Fruit fly (Drosophila melanogaster) whole organism, embryonic: ENCODE data around the gene CG18478.
"Not testable (repeated sequence)": the region's sequence is repeated elsewhere in the genome, so short reads cannot be mapped to it uniquely, and the experiment has no call there.

ENCODE experiments used
- Bteb2 ChIP-seq: fragments of 200-800 bp; sonication (Bioruptor generic); optimal IDR thresholded peaks from 2 replicates; lab custom pipeline; 2016; ENCODE audit warnings: missing biosample characterization, missing genetic modification characterization
- CG10274 ChIP-seq: fragments of 200-800 bp; sonication (Bioruptor generic); optimal IDR thresholded peaks from 3 replicates; lab custom pipeline; 2017; ENCODE audit warnings: missing biosample characterization, mild to moderate bottlenecking, missing genetic modification characterization
- CG15601 ChIP-seq: fragments of 200-800 bp; sonication (Bioruptor generic); optimal IDR thresholded peaks from 3 replicates; lab custom pipeline; 2019; ENCODE audit warnings: missing biosample characterization, mild to moderate bottlenecking, missing genetic modification characterization, moderate library complexity
- CG1792 ChIP-seq: fragments of 200-800 bp; sonication (Bioruptor generic); optimal IDR thresholded peaks from 2 replicates; lab custom pipeline; 2016; ENCODE audit warnings: missing biosample characterization, missing genetic modification characterization
- CG3065 ChIP-seq: fragments of 200-800 bp; sonication (Bioruptor generic); optimal IDR thresholded peaks from 2 replicates; lab custom pipeline; 2016; ENCODE audit warnings: missing biosample characterization, missing genetic modification characterization
- CG3163 ChIP-seq: fragments of 200-800 bp; sonication (Bioruptor generic); optimal IDR thresholded peaks from 3 replicates; lab custom pipeline; 2016; ENCODE audit warnings: missing biosample characterization, missing genetic modification characterization
- CG32767 ChIP-seq: fragments of 200-800 bp; sonication (Bioruptor generic); IDR thresholded peaks from 2 replicates; pipeline ENCODE4 v1.3.6; 2022; ENCODE audit warnings: missing biosample characterization, missing genetic modification characterization
- CG7928 ChIP-seq: fragments of 200-800 bp; sonication (Bioruptor generic); optimal IDR thresholded peaks from 2 replicates; lab custom pipeline; 2017; ENCODE audit warnings: missing biosample characterization, mild to moderate bottlenecking, missing genetic modification characterization
- CG8924 ChIP-seq: fragments of 200-800 bp; optimal IDR thresholded peaks from 3 replicates; lab custom pipeline; 2019; ENCODE audit warnings: missing biosample characterization, mild to moderate bottlenecking, missing genetic modification characterization, moderate library complexity
- CTCF ChIP-seq: fragments of 200-800 bp; sonication (Bioruptor generic); optimal IDR thresholded peaks from 2 replicates; lab custom pipeline; 2017; ENCODE audit warnings: missing biosample characterization, mild to moderate bottlenecking, missing genetic modification characterization, moderate library complexity
- Eip74EF ChIP-seq, 2 experiments: fragments of 200-800 bp in 1 of 2; fragments of >200 bp in 1 of 2; sonication (Bioruptor generic) in 1 of 2; optimal IDR thresholded peaks; 2 replicates each; lab custom pipeline; 2017 to 2019; ENCODE audit warnings: missing biosample characterization in 2 of 2, missing genetic modification characterization in 2 of 2, mild to moderate bottlenecking in 1 of 2, moderate library complexity in 1 of 2
- HmgD ChIP-seq: fragments of 200-800 bp; sonication (Bioruptor generic); optimal IDR thresholded peaks from 3 replicates; lab custom pipeline; 2016; ENCODE audit warnings: missing biosample characterization, missing genetic modification characterization
- Nf-YC ChIP-seq: fragments of 200-800 bp; optimal IDR thresholded peaks from 3 replicates; lab custom pipeline; 2019; ENCODE audit warnings: missing biosample characterization, mild to moderate bottlenecking, missing genetic modification characterization, moderate library complexity
- Sox100B ChIP-seq: fragments of 200-800 bp; sonication (Bioruptor generic); optimal IDR thresholded peaks from 3 replicates; lab custom pipeline; 2018; ENCODE audit warnings: missing biosample characterization, mild to moderate bottlenecking, missing genetic modification characterization
- Tbp ChIP-seq: fragments of >200 bp; optimal IDR thresholded peaks from 2 replicates; lab custom pipeline; 2018; ENCODE audit warnings: missing biosample characterization, missing genetic modification characterization
- ab ChIP-seq: fragments of 200-800 bp; sonication (Bioruptor generic); optimal IDR thresholded peaks from 2 replicates; lab custom pipeline; 2016; ENCODE audit warnings: missing biosample characterization, missing genetic modification characterization
- bbx ChIP-seq: fragments of 200-800 bp; sonication (Bioruptor generic); IDR thresholded peaks from 2 replicates; pipeline ENCODE4 v1.3.6; 2022; ENCODE audit warnings: missing biosample characterization, missing genetic modification characterization; ENCODE audit not compliant: partially characterized antibody
- dan ChIP-seq: fragments of 200-800 bp; sonication (Bioruptor generic); IDR thresholded peaks from 2 replicates; pipeline ENCODE4 v1.3.6; 2022; ENCODE audit warnings: missing biosample characterization, missing genetic modification characterization
- fu2 ChIP-seq: fragments of 200-800 bp; sonication (Bioruptor generic); optimal IDR thresholded peaks from 2 replicates; lab custom pipeline; 2016; ENCODE audit warnings: missing biosample characterization, missing genetic modification characterization
- gcm2 ChIP-seq: fragments of 200-800 bp; sonication (Bioruptor generic); optimal IDR thresholded peaks from 2 replicates; lab custom pipeline; 2016; ENCODE audit warnings: missing biosample characterization, missing genetic modification characterization
- grau ChIP-seq: fragments of 200-800 bp; optimal IDR thresholded peaks from 3 replicates; lab custom pipeline; 2019; ENCODE audit warnings: missing biosample characterization, mild to moderate bottlenecking, missing genetic modification characterization, moderate library complexity
- mam ChIP-seq: fragments of 200-800 bp; sonication (Bioruptor generic); optimal IDR thresholded peaks from 3 replicates; lab custom pipeline; 2016; ENCODE audit warnings: missing biosample characterization, missing genetic modification characterization
- stwl ChIP-seq: fragments of 200-800 bp; sonication (Bioruptor generic); optimal IDR thresholded peaks from 3 replicates; lab custom pipeline; 2018; ENCODE audit warnings: missing biosample characterization, mild to moderate bottlenecking, missing genetic modification characterization, moderate library complexity
- vnd ChIP-seq: fragments of 200-800 bp; sonication (Bioruptor generic); IDR thresholded peaks from 3 replicates; pipeline ENCODE4 v1.3.6; 2022; ENCODE audit warnings: missing biosample characterization, missing genetic modification characterization; ENCODE audit not compliant: partially characterized antibody

The CG18478 gene

DNA sequence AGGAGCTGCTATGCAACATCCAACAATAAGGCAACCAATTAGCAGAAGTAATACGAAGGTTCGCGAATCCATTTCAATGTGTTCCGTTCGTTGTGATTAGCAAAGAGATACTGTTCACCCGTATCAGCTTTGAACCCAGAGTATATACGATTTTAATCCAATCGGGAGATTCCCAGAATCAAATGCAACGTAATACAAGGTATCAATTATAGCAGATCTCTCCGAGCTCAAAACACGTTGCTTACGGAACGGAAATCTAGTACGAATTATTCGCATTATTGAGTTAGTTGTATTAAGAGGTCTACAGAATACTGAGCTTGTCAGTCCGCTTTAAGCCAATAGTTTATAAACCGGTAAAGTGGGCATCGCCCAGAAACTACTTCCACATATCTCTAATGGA is 10.6 kb upstream of the CG18478 start, which contains the start of gene CG44141:
Gene CG44141, minus strand, starts transcription at position 101 of the 400 bp plus-strand sequence.
- TF ChIP-seq CG3065 (GFP tag; lab: Kevin White, UChicago); ab (GFP tag; lab: Kevin White, UChicago); mam: not testable (repeated sequence)

DNA sequence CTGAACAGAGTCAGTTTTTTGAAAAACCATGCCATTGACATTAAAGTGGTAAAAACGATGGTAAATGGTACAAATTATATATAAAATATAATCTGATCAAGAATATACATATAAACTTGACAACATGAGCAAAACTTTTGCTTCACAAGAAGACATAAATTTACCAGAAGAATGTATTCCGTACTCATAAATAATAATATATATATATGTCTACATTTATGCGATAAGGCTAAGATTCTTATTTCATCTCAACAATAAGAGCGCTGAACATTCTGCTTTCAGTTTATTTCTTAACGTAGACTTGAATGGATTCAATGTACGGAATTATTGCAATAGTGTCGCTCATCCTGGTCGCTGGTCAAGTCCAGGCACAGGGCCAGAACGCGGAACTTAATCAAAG is 9.2 kb upstream of the CG18478 start, which contains the start of gene CG18477:
Gene CG18477, plus strand, starts transcription at position 301 of the 400 bp plus-strand sequence.
- not testable (repeated sequence) for TF ChIP-seq bbx (GFP tag; lab: Robert Waterston, UW); stwl (tag; lab: Kevin White, UChicago); CTCF (GFP tag; lab: Kevin White, UChicago)

DNA sequence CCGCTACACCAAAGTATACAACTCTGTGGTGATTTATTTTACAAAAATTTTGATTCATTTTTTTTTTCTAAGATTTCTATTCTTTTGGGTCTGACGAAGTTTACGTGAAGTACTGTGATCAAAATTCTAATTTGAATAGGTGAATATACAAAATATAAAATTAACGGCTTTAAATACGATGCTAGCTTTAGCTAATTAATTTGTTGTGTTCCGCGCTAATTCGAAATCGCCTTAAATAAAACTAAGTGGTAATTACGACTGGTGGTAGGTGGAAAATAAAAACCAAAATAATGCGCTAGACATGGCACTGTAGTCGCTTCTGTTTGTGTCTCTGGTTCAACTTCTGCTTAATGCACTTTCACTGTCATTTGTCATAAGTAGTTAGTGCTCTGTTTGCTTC is 6.0 kb downstream of the CG18478 start, which contains the start of gene CG43923:
Gene CG43923, minus strand, starts transcription at position 101 of the 400 bp plus-strand sequence.
- not testable (repeated sequence) for TF ChIP-seq fu2; dan (GFP tag; lab: Robert Waterston, UW); vnd (GFP tag; lab: Robert Waterston, UW)

DNA sequence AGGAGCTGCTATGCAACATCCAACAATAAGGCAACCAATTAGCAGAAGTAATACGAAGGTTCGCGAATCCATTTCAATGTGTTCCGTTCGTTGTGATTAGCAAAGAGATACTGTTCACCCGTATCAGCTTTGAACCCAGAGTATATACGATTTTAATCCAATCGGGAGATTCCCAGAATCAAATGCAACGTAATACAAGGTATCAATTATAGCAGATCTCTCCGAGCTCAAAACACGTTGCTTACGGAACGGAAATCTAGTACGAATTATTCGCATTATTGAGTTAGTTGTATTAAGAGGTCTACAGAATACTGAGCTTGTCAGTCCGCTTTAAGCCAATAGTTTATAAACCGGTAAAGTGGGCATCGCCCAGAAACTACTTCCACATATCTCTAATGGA is 24.4 kb downstream of the CG18478 start, which contains the start of gene CG44140:
Gene CG44140, minus strand, starts transcription at position 101 of the 400 bp plus-strand sequence.
- TF ChIP-seq gcm2 (GFP tag; lab: Kevin White, UChicago); CG7928; HmgD (GFP tag; lab: Kevin White, UChicago): not testable (repeated sequence)

DNA sequence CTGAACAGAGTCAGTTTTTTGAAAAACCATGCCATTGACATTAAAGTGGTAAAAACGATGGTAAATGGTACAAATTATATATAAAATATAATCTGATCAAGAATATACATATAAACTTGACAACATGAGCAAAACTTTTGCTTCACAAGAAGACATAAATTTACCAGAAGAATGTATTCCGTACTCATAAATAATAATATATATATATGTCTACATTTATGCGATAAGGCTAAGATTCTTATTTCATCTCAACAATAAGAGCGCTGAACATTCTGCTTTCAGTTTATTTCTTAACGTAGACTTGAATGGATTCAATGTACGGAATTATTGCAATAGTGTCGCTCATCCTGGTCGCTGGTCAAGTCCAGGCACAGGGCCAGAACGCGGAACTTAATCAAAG is 25.8 kb downstream of the CG18478 start, which contains the start of gene CG31780:
Gene CG31780, plus strand, starts transcription at position 301 of the 400 bp plus-strand sequence.
- not testable (repeated sequence) for TF ChIP-seq CG3163 (GFP tag; lab: Kevin White, UChicago); grau (tag; lab: Kevin White, UChicago); Bteb2 (GFP tag; lab: Kevin White, UChicago)

DNA sequence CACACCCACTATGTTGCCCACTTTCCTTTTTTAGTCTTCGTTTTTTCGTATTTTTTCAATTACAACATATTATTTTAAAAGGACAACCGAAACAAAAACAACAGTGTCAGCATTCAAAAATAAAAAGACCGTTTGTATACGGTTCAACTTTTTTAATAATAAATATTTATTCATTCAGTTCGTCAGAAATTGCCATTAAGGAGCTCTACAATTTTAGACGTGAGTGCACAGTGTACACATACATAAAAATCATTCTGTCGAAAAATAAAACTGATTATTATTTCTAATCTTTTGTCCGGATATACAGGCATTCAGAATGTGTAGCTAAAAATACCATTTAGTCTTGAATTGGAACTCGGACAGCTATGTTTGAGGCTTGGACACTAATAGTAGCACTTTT is 34.9 kb downstream of the CG18478 start, which contains the start of gene CG31827:
Gene CG31827, plus strand, starts transcription at position 301 of the 400 bp plus-strand sequence.
- TF ChIP-seq CG10274; Nf-YC; CG8924 (tag; lab: Kevin White, UChicago): not testable (repeated sequence)

DNA sequence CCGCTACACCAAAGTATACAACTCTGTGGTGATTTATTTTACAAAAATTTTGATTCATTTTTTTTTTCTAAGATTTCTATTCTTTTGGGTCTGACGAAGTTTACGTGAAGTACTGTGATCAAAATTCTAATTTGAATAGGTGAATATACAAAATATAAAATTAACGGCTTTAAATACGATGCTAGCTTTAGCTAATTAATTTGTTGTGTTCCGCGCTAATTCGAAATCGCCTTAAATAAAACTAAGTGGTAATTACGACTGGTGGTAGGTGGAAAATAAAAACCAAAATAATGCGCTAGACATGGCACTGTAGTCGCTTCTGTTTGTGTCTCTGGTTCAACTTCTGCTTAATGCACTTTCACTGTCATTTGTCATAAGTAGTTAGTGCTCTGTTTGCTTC is 41.0 kb downstream of the CG18478 start, which contains the start of gene CG43924:
Gene CG43924, minus strand, starts transcription at position 101 of the 400 bp plus-strand sequence.
- not testable (repeated sequence) for TF ChIP-seq CG15601 (tag; lab: Kevin White, UChicago); CG32767 (GFP tag; lab: Robert Waterston, UW); CG1792 (GFP tag; lab: Kevin White, UChicago)

DNA sequence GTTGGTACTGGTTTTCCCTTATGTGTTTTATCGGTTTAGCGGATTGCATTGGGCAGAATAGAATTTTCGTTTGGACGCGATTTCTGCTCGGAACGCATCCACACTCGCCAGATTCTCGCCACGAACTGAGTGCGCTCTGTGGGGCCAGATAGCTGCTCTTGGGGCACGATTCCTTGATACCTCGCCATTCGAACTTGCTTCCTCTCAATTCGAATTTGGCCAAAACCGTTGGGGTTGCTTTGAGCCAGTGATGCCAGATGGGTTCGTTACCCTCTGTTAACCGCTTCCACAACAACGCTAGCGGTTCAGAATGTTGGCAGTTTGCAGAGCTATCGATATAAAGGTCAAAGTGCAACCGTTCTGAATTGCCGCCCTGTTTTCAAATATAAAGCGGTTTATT is 48.2 kb downstream of the CG18478 start, which contains the start of gene stol:
Gene stol, minus strand, starts transcription at position 101 of the 400 bp plus-strand sequence.
- not testable (repeated sequence) for TF ChIP-seq Tbp (GFP tag; lab: Kevin White, UChicago); Eip74EF (GFP tag; optimal IDR thresholded peaks at IDR 0.05; lab: Kevin White, UChicago); Sox100B (GFP tag; lab: Kevin White, UChicago)
- TF ChIP-seq, all 482 proteins: peak for 0; not testable (repeated sequence) for 482
